Worm (Caenorhabditis elegans) whole organism, mixed stage, embryonic: Measurements from ENCODE around the gene scl-1.

Experiments
- M03D4.4 ChIP-seq: sonication (generic microtip); optimal IDR thresholded peaks from 2 replicates; lab custom pipeline; 2017; ENCODE audit warnings: mild to moderate bottlenecking, missing genetic modification characterization, missing compliant biosample characterization
- bed-3 ChIP-seq: fragments of 200-800 bp; sonication (Bioruptor generic); optimal IDR thresholded peaks from 3 replicates; lab custom pipeline; 2018; ENCODE audit warnings: mild to moderate bottlenecking, missing genetic modification characterization, moderate library complexity, missing compliant biosample characterization
- blmp-1 ChIP-seq: fragments of 150-350 bp; optimal IDR thresholded peaks from 2 replicates; lab custom pipeline; 2014; ENCODE audit warnings: missing biosample characterization, missing genetic modification characterization
- ceh-43 ChIP-seq: fragments of 200-800 bp; sonication (Bioruptor generic); optimal IDR thresholded peaks from 2 replicates; lab custom pipeline; 2018; ENCODE audit warnings: mild to moderate bottlenecking, missing genetic modification characterization, moderate library complexity, missing compliant biosample characterization
- ceh-83 ChIP-seq: fragments of 200-800 bp; sonication (Bioruptor generic); optimal IDR thresholded peaks from 2 replicates; lab custom pipeline; 2018; ENCODE audit warnings: mild to moderate bottlenecking, missing genetic modification characterization, missing compliant biosample characterization
- ces-1 ChIP-seq: fragments of 150-350 bp; optimal IDR thresholded peaks from 2 replicates; lab custom pipeline; 2014; ENCODE audit warnings: missing biosample characterization, missing genetic modification reagents, missing genetic modification characterization
- cnd-1 ChIP-seq: fragments of 200-800 bp; sonication (Bioruptor generic); optimal IDR thresholded peaks from 2 replicates; lab custom pipeline; 2018; ENCODE audit warnings: mild to moderate bottlenecking, missing genetic modification characterization, missing compliant biosample characterization
- drap-1 ChIP-seq: fragments of 200-800 bp; sonication (Bioruptor generic); optimal IDR thresholded peaks from 3 replicates; lab custom pipeline; 2018; ENCODE audit warnings: mild to moderate bottlenecking, missing genetic modification characterization, missing compliant biosample characterization
- elt-1 ChIP-seq: sonication (generic microtip); optimal IDR thresholded peaks from 2 replicates; lab custom pipeline; 2017; ENCODE audit warnings: missing genetic modification characterization, mild to moderate bottlenecking, missing compliant biosample characterization, antibody characterized with exemption, moderate library complexity, borderline replicate concordance; ENCODE audit not compliant: insufficient read depth
- elt-3 ChIP-seq: fragments of 150-350 bp; optimal IDR thresholded peaks from 2 replicates; lab custom pipeline; 2014; ENCODE audit warnings: missing biosample characterization, missing genetic modification characterization
- flh-1 ChIP-seq: fragments of 200-800 bp; sonication (Bioruptor generic); optimal IDR thresholded peaks from 2 replicates; lab custom pipeline; 2018; ENCODE audit warnings: mild to moderate bottlenecking, missing genetic modification characterization, moderate library complexity, missing compliant biosample characterization
- ham-2 ChIP-seq: fragments of 200-800 bp; sonication (Bioruptor generic); optimal IDR thresholded peaks from 2 replicates; lab custom pipeline; 2018; ENCODE audit warnings: mild to moderate bottlenecking, missing genetic modification characterization, missing compliant biosample characterization
- hlh-1 ChIP-seq: fragments of 150-350 bp; optimal IDR thresholded peaks from 2 replicates; lab custom pipeline; 2014; ENCODE audit warnings: missing biosample characterization, missing genetic modification reagents, missing genetic modification characterization
- lin-13 ChIP-seq: fragments of 150-350 bp; optimal IDR thresholded peaks from 2 replicates; lab custom pipeline; 2014; ENCODE audit warnings: missing biosample characterization, missing genetic modification characterization
- lin-32 ChIP-seq: fragments of 200-800 bp; sonication (Bioruptor generic); optimal IDR thresholded peaks from 2 replicates; lab custom pipeline; 2018; ENCODE audit warnings: mild to moderate bottlenecking, missing genetic modification characterization, missing compliant biosample characterization
- lsy-2 ChIP-seq: fragments of 150-350 bp; optimal IDR thresholded peaks from 2 replicates; lab custom pipeline; 2014; ENCODE audit warnings: missing biosample characterization, missing genetic modification characterization
- mab-5 ChIP-seq: fragments of 150-350 bp; optimal IDR thresholded peaks from 2 replicates; lab custom pipeline; 2014; ENCODE audit warnings: missing biosample characterization, missing genetic modification characterization
- mep-1 ChIP-seq: fragments of 150-350 bp; optimal IDR thresholded peaks from 2 replicates; lab custom pipeline; 2017; ENCODE audit warnings: missing biosample characterization, missing genetic modification reagents, missing genetic modification characterization, inconsistent platforms
- mls-2 ChIP-seq: sonication (generic microtip); optimal IDR thresholded peaks from 2 replicates; lab custom pipeline; 2016; ENCODE audit warnings: mild to moderate bottlenecking, missing genetic modification characterization, moderate library complexity, missing compliant biosample characterization
- nhr-12 ChIP-seq: fragments of 150-350 bp; optimal IDR thresholded peaks from 2 replicates; lab custom pipeline; 2014; ENCODE audit warnings: missing biosample characterization, missing genetic modification characterization
- nhr-2 ChIP-seq: fragments of 150-350 bp; optimal IDR thresholded peaks from 2 replicates; lab custom pipeline; 2014; ENCODE audit warnings: missing biosample characterization, missing genetic modification characterization
- nhr-28 ChIP-seq: fragments of 150-350 bp; optimal IDR thresholded peaks from 2 replicates; lab custom pipeline; 2014; ENCODE audit warnings: missing biosample characterization, missing genetic modification characterization
- nhr-76 ChIP-seq: sonication (generic microtip); optimal IDR thresholded peaks from 2 replicates; lab custom pipeline; 2017; ENCODE audit warnings: missing biosample characterization, missing genetic modification characterization
- pha-4 ChIP-seq: fragments of 150-350 bp; optimal IDR thresholded peaks from 2 replicates; lab custom pipeline; 2018; ENCODE audit warnings: missing biosample characterization, missing genetic modification reagents, missing genetic modification characterization
- sem-2 ChIP-seq: fragments of 200-800 bp; sonication (Bioruptor generic); optimal IDR thresholded peaks from 2 replicates; lab custom pipeline; 2018; ENCODE audit warnings: mild to moderate bottlenecking, missing genetic modification characterization, missing compliant biosample characterization
- sptf-1 ChIP-seq: sonication (generic microtip); optimal IDR thresholded peaks from 2 replicates; lab custom pipeline; 2017; ENCODE audit warnings: mild to moderate bottlenecking, missing genetic modification characterization, moderate library complexity, missing compliant biosample characterization
- tbx-8 ChIP-seq: fragments of 200-800 bp; sonication (Bioruptor generic); optimal IDR thresholded peaks from 2 replicates; lab custom pipeline; 2018; ENCODE audit warnings: mild to moderate bottlenecking, missing genetic modification characterization, moderate library complexity, missing compliant biosample characterization
- unc-120 ChIP-seq: sonication (generic microtip); optimal IDR thresholded peaks from 2 replicates; lab custom pipeline; 2017; ENCODE audit warnings: missing genetic modification characterization, missing compliant biosample characterization; ENCODE audit not compliant: poor library complexity, severe bottlenecking
- unc-39 ChIP-seq: fragments of 150-350 bp; optimal IDR thresholded peaks from 2 replicates; lab custom pipeline; 2014; ENCODE audit warnings: missing biosample characterization, missing genetic modification characterization
- unc-62 ChIP-seq: fragments of 150-350 bp; optimal IDR thresholded peaks from 2 replicates; lab custom pipeline; 2014; ENCODE audit warnings: missing biosample characterization, missing genetic modification reagents, missing genetic modification characterization
- zip-8 ChIP-seq: fragments of 150-350 bp; optimal IDR thresholded peaks from 2 replicates; lab custom pipeline; 2014; ENCODE audit warnings: missing biosample characterization, missing genetic modification characterization
- ztf-11 ChIP-seq: fragments of 150-350 bp; optimal IDR thresholded peaks from 2 replicates; lab custom pipeline; 2014; ENCODE audit warnings: missing biosample characterization, missing genetic modification characterization

Gene scl-1

DNA sequence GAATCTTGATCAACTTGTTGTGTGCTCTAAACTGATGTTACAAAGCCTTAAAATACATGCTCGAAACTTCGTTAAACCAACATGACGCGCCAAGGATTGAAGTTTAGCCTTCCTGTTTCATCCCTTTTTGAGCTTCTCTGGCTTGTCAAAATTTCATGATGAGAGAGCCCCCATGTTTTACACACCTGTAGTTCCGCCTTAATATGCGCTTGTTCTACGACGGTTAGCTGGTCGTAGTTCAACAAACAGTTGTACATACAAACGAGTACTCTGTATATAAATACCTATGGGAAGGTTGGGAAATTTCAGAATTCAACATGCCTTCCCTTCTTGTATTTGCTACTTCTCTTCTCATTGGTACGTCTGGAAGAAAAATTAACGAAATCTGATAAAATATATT, 12.3 kb downstream of the scl-1 start, which contains the start of gene scl-6:
TSS of gene scl-6 (plus strand) at position 301 of the 400 bp plus-strand sequence.
- TF ChIP-seq ztf-11 (tag; lab: Kevin White, UChicago) (no peak), zip-8 (tag; lab: Kevin White, UChicago) (no peak), mab-5 (no peak), unc-120 (tag; lab: Kevin White, UChicago) (no peak), elt-3 (tag; lab: Kevin White, UChicago) (no peak)
- TF ChIP-seq, all 35 proteins: peak for 0

- TF ChIP-seq tbx-8 (no peak), ham-2 (no peak), mls-2 (tag; lab: Kevin White, UChicago) (no peak), sptf-1 (no peak), ceh-43 (GFP tag; lab: Kevin White, UChicago) (no peak), lin-13 (tag; lab: Kevin White, UChicago) (no peak), ztf-11 (tag; lab: Kevin White, UChicago) (no peak), elt-1 (tag; lab: Kevin White, UChicago) (no peak), unc-120 (tag; lab: Kevin White, UChicago) (no peak), lin-32 (GFP tag; lab: Kevin White, UChicago) (no peak), mab-5 (no peak), lsy-2 (tag; lab: Kevin White, UChicago) (no peak), blmp-1 (no peak)
Measured at ce11 chrIV:13070142-13070541, 14.0 kb downstream of the scl-1 start, which contains the start of gene scl-7. Gene scl-7, plus strand, starts transcription at chrIV:13070442.

- no peak for TF ChIP-seq unc-120 (tag; lab: Kevin White, UChicago)
- TF ChIP-seq hlh-1 (tag; lab: Kevin White, UChicago) = no peak
- no peak for TF ChIP-seq drap-1 (GFP tag; lab: Kevin White, UChicago)
- TF ChIP-seq mls-2 (tag; lab: Kevin White, UChicago) = no peak
- no peak for TF ChIP-seq ceh-83
- TF ChIP-seq lsy-2 (tag; lab: Kevin White, UChicago) = no peak
- TF ChIP-seq nhr-28 = no peak
- TF ChIP-seq cnd-1 (tag; lab: Kevin White, UChicago) = no peak
- no peak for TF ChIP-seq sptf-1
Measured at ce11 chrIV:13071445-13071844, 15.3 kb downstream of the scl-1 start, which contains the start of gene scl-8. Gene scl-8, plus strand, starts transcription at chrIV:13071745.

DNA sequence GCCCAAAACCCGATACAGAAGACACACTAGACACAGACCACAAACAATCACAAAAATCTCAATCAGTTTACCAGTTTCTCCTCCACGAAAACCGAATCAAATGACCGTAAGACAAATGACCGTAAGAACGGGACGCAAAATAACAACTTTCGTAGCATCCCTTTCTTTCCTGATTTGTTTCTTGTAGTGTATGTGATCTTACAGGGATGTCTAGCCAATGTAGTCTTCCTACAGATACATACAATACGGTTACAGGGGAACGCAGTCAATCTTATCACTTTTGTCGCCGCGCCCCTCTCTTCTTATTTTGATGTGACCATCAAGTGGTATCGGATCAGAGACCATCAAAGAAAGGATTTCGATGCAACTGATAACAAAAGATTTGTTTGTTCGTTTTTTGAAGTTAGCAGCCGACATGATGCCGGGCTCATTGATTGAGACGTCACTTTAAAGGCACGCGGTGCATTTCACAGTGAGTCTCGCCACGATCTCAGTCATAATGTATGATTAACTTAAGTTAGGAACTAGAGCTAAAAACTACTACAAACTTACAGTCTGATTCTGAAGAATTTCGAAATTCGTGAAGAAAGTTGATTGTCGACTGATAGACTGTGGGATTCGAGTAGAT, 19.6 kb downstream of the scl-1 start:
- TF ChIP-seq ceh-43 (GFP tag; lab: Kevin White, UChicago) (no peak), mep-1 (tag; lab: Kevin White, UChicago) (no peak)

DNA sequence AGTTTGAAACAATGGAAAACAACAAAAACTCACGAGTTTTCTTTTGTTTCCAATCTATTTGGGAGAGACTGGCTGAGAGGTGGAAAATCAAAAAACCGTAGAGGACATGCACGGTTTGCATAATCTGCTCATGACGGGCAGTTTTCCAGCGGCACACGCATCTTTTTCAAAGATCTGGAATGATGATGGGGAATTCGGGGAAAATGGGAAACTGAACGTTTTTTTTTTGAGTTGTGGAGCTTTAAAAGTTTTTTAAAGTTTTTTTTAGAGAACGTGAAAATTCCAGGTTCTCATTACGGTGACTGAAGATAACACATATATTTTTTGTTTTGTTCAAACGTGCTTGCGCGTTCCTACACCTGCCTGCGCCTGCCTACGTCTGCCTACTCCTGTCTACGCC, 20.5 kb downstream of the scl-1 start, which contains the start of gene C39E9.7:
TSS of gene C39E9.7 (minus strand) at position 101 of the 400 bp plus-strand sequence.
- TF ChIP-seq nhr-28 (no peak), lin-32 (GFP tag; lab: Kevin White, UChicago) (no peak), drap-1 (GFP tag; lab: Kevin White, UChicago) (no peak), hlh-1 (tag; lab: Kevin White, UChicago) (no peak), nhr-76 (tag; lab: Kevin White, UChicago) (no peak), ceh-43 (GFP tag; lab: Kevin White, UChicago) (no peak), tbx-8 (no peak), ztf-11 (tag; lab: Kevin White, UChicago) (no peak), pha-4 (tag; lab: Kevin White, UChicago) (no peak), mep-1 (tag; lab: Kevin White, UChicago) (no peak), unc-39 (tag; lab: Kevin White, UChicago) (no peak), unc-62 (no peak), sptf-1 (no peak), bed-3 (GFP tag; lab: Kevin White, UChicago) (no peak), nhr-2 (tag; lab: Kevin White, UChicago) (no peak), ces-1 (no peak)

DNA sequence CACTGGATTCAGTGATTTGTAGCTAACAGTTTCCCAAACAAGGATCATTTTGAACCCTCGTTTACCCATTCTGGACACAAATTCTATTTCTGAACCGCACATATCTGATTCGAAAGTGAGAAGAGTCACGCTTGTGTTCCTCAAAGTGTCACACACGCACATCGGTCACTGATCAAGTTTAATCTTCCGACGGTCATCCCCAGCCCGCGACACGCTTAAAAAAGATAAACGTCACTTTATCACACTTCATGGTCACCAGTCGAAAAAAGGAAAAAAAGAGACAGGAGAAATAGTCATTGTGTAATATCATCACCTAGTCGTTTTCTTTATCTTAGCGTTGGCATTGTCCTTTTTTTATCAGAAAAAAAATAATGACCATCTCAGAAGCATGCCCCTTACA, 21.6 kb downstream of the scl-1 start:
- TF ChIP-seq sem-2 (GFP tag; lab: Kevin White, UChicago) (no peak), ceh-83 (no peak), ham-2 (no peak), M03D4.4 (no peak), zip-8 (tag; lab: Kevin White, UChicago) (no peak), sptf-1 (no peak), mab-5 (no peak), unc-62 (no peak), hlh-1 (tag; lab: Kevin White, UChicago) (no peak), ceh-43 (GFP tag; lab: Kevin White, UChicago) (no peak), flh-1 (GFP tag; lab: Kevin White, UChicago) (no peak), drap-1 (GFP tag; lab: Kevin White, UChicago) (no peak), nhr-2 (tag; lab: Kevin White, UChicago) (no peak), elt-1 (tag; lab: Kevin White, UChicago) (no peak), nhr-12 (tag; lab: Kevin White, UChicago) (no peak), pha-4 (tag; lab: Kevin White, UChicago) (no peak)
- TF ChIP-seq, all 35 proteins: peak for 0
